Worm (Caenorhabditis elegans) whole organism, L4 larva: ENCODE measurements around the gene hpo-30.

Experiments used
- F10B5.3 ChIP-seq: sonication (generic microtip); optimal IDR thresholded peaks from 2 replicates; lab custom pipeline; 2016; ENCODE audit warnings: mild to moderate bottlenecking, missing genetic modification characterization, missing compliant biosample characterization
- F44E2.7 ChIP-seq: fragments of 200-800 bp; sonication (Bioruptor generic); IDR thresholded peaks from 2 replicates; pipeline ENCODE4 v2.1.2; 2022; ENCODE audit warnings: missing genetic modification characterization, missing compliant biosample characterization
- F49E8.2 ChIP-seq: sonication (generic microtip); optimal IDR thresholded peaks from 2 replicates; lab custom pipeline; 2016; ENCODE audit warnings: missing compliant biosample characterization, mild to moderate bottlenecking, missing genetic modification characterization, borderline replicate concordance
- Y5F2A.4 ChIP-seq: fragments of 200-800 bp; sonication (Bioruptor generic); optimal IDR thresholded peaks from 2 replicates; lab custom pipeline; 2018; ENCODE audit warnings: mild to moderate bottlenecking, missing genetic modification characterization, missing compliant biosample characterization
- attf-4 ChIP-seq: sonication (generic microtip); optimal IDR thresholded peaks from 3 replicates; lab custom pipeline; 2017; ENCODE audit warnings: missing biosample characterization, missing genetic modification characterization
- ceh-20 ChIP-seq: fragments of 200-800 bp; sonication (Bioruptor generic); IDR thresholded peaks from 2 replicates; pipeline ENCODE4 v1.3.6; 2022; ENCODE audit warnings: missing genetic modification reagents, missing genetic modification characterization, missing compliant biosample characterization
- ces-1 ChIP-seq: fragments of 150-350 bp; sonication (generic microtip); optimal IDR thresholded peaks from 4 replicates; lab custom pipeline; 2014; ENCODE audit warnings: missing biosample characterization, missing genetic modification reagents, missing genetic modification characterization
- cey-2 ChIP-seq: sonication (generic microtip); optimal IDR thresholded peaks from 3 replicates; lab custom pipeline; 2017; ENCODE audit warnings: missing genetic modification characterization, mild to moderate bottlenecking, missing compliant biosample characterization, antibody characterized with exemption, borderline replicate concordance; ENCODE audit not compliant: insufficient read depth
- dmd-6 ChIP-seq: fragments of 200-800 bp; sonication (Bioruptor generic); IDR thresholded peaks from 2 replicates; pipeline ENCODE4 v1.3.6; 2022; ENCODE audit warnings: missing genetic modification reagents, missing genetic modification characterization, missing compliant biosample characterization
- dpl-1 ChIP-seq: fragments of 150-350 bp; optimal IDR thresholded peaks from 2 replicates; lab custom pipeline; 2014; ENCODE audit warnings: missing biosample characterization, missing genetic modification reagents, missing genetic modification characterization
- egl-43 ChIP-seq: fragments of 200-800 bp; sonication (Bioruptor generic); IDR thresholded peaks from 2 replicates; pipeline ENCODE4 v1.3.6; 2022; ENCODE audit warnings: missing genetic modification reagents, missing genetic modification characterization, missing compliant biosample characterization
- fkh-10 ChIP-seq: fragments of 150-350 bp; optimal IDR thresholded peaks from 2 replicates; lab custom pipeline; 2014; ENCODE audit warnings: missing biosample characterization, missing genetic modification reagents, missing genetic modification characterization
- gei-8 ChIP-seq: fragments of 200-800 bp; sonication (Bioruptor generic); optimal IDR thresholded peaks from 2 replicates; lab custom pipeline; 2018; ENCODE audit warnings: mild to moderate bottlenecking, missing genetic modification characterization, missing compliant biosample characterization
- hlh-30 ChIP-seq: sonication (generic microtip); optimal IDR thresholded peaks from 2 replicates; lab custom pipeline; 2017; ENCODE audit warnings: antibody characterized with exemption, mild to moderate bottlenecking, missing genetic modification characterization, missing compliant biosample characterization; ENCODE audit not compliant: insufficient read depth
- hmg-1.1 ChIP-seq: fragments of 200-800 bp; sonication (Bioruptor generic); IDR thresholded peaks from 2 replicates; pipeline ENCODE4 v1.3.6; 2022; ENCODE audit warnings: missing genetic modification reagents, missing genetic modification characterization, missing compliant biosample characterization
- lin-1 ChIP-seq: fragments of 200-800 bp; sonication (Bioruptor generic); IDR thresholded peaks from 2 replicates; pipeline ENCODE4 v1.3.6; 2022; ENCODE audit warnings: missing genetic modification reagents, missing genetic modification characterization, missing compliant biosample characterization
- lir-3 ChIP-seq: sonication (generic microtip); optimal IDR thresholded peaks from 2 replicates; lab custom pipeline; 2016; ENCODE audit warnings: mild to moderate bottlenecking, missing genetic modification characterization, missing compliant biosample characterization
- lsy-2 ChIP-seq, 2 experiments: fragments of 150-350 bp in 1 of 2; sonication (generic microtip) in 1 of 2; optimal IDR thresholded peaks; 2 replicates each; lab custom pipeline; 2014 to 2017; ENCODE audit warnings: missing biosample characterization in 2 of 2, missing genetic modification characterization in 2 of 2
- madf-5 ChIP-seq, 2 experiments: fragments of 200-800 bp; sonication (Bioruptor generic); IDR thresholded peaks; 2 replicates each; pipeline ENCODE4 v1.3.6; 2022; ENCODE audit warnings: missing compliant biosample characterization in 2 of 2, missing genetic modification characterization in 2 of 2
- mdl-1 ChIP-seq, 2 experiments: fragments of 150-350 bp in 1 of 2; sonication (generic microtip) in 1 of 2; optimal IDR thresholded peaks; 2 replicates each; lab custom pipeline; 2014 to 2017; ENCODE audit warnings: missing biosample characterization in 2 of 2, missing genetic modification characterization in 2 of 2
- mdt-29 ChIP-seq: fragments of 200-800 bp; sonication (Bioruptor generic); IDR thresholded peaks from 2 replicates; pipeline ENCODE4 v1.3.6; 2022; ENCODE audit warnings: missing genetic modification reagents, missing genetic modification characterization, missing compliant biosample characterization
- mep-1 ChIP-seq: fragments of 150-350 bp; sonication (generic microtip); optimal IDR thresholded peaks from 3 replicates; lab custom pipeline; 2014; ENCODE audit warnings: missing biosample characterization, missing genetic modification characterization
- nhr-10 ChIP-seq: fragments of 150-350 bp; optimal IDR thresholded peaks from 2 replicates; lab custom pipeline; 2014; ENCODE audit warnings: missing biosample characterization, missing genetic modification characterization
- nhr-111 ChIP-seq: fragments of 200-800 bp; sonication (Bioruptor generic); optimal IDR thresholded peaks from 2 replicates; lab custom pipeline; 2018; ENCODE audit warnings: mild to moderate bottlenecking, missing genetic modification characterization, missing compliant biosample characterization
- nhr-41 ChIP-seq: fragments of 200-800 bp; sonication (Bioruptor generic); IDR thresholded peaks from 2 replicates; pipeline ENCODE4 v1.3.6; 2022; ENCODE audit warnings: missing genetic modification reagents, missing genetic modification characterization, missing compliant biosample characterization
- nhr-76 ChIP-seq: fragments of 150-350 bp; optimal IDR thresholded peaks from 2 replicates; lab custom pipeline; 2014; ENCODE audit warnings: missing biosample characterization, missing genetic modification characterization
- pqm-1 ChIP-seq: sonication (generic microtip); optimal IDR thresholded peaks from 2 replicates; lab custom pipeline; 2017; ENCODE audit warnings: missing biosample characterization, missing genetic modification characterization
- unc-130 ChIP-seq: sonication (generic microtip); optimal IDR thresholded peaks from 2 replicates; lab custom pipeline; 2016; ENCODE audit warnings: missing genetic modification reagents, missing genetic modification characterization, missing compliant biosample characterization
- unc-62 ChIP-seq, 3 experiments: fragments of 150-350 bp in 1 of 3; sonication (generic microtip); optimal IDR thresholded peaks in 2 of 3; peaks in 1 of 3; 1 replicate in 1 of 3; 2 replicates in 2 of 3; lab custom pipeline; 2014 to 2017; ENCODE audit warnings: missing biosample characterization in 3 of 3, missing genetic modification characterization in 3 of 3, missing genetic modification reagents in 3 of 3, missing genotype in 1 of 3
- vab-7 ChIP-seq: fragments of 200-800 bp; sonication (Bioruptor generic); IDR thresholded peaks from 2 replicates; pipeline ENCODE4 v1.3.6; 2022; ENCODE audit warnings: missing genetic modification reagents, missing genetic modification characterization, missing compliant biosample characterization

hpo-30 gene

ce11 chrV:12288577-12288976, 21.6 kb downstream of the hpo-30 start, which contains the start of gene rskd-1 (continued):
- TF ChIP-seq ceh-20 (GFP tag; lab: Robert Waterston, UW) = no peak
- no peak for TF ChIP-seq egl-43 (GFP tag; lab: Robert Waterston, UW)
- TF ChIP-seq nhr-10 (tag; lab: Kevin White, UChicago) = no peak
- no peak for TF ChIP-seq vab-7 (GFP tag; lab: Robert Waterston, UW)
- no peak for TF ChIP-seq madf-5 (GFP tag; IDR thresholded peaks at IDR 0.05; lab: Robert Waterston, UW)
- TF ChIP-seq nhr-111 (GFP tag; lab: Kevin White, UChicago) = no peak
- no peak for TF ChIP-seq nhr-76 (tag; lab: Kevin White, UChicago)
- no peak for TF ChIP-seq attf-4 (tag; lab: Kevin White, UChicago)
- TF ChIP-seq hmg-1.1 (GFP tag; lab: Robert Waterston, UW) = no peak
- peak in 1 of 2 experiments; percentile 40 for TF ChIP-seq lsy-2 (tag; optimal IDR thresholded peaks at IDR 0.05; lab: Kevin White, UChicago)
- no peak for TF ChIP-seq F49E8.2
- TF ChIP-seq F10B5.3 (tag; lab: Kevin White, UChicago) = no peak
- TF ChIP-seq Y5F2A.4 (GFP tag; lab: Kevin White, UChicago) = no peak
- TF ChIP-seq lir-3 (tag; lab: Kevin White, UChicago) = no peak
- TF ChIP-seq lin-1 (GFP tag; lab: Robert Waterston, UW) = no peak
- TF ChIP-seq ces-1 (GFP tag; lab: Kevin White, UChicago) = no peak
- TF ChIP-seq cey-2 (tag; lab: Kevin White, UChicago) = no peak

ce11 chrV:12287667-12288066, 22.5 kb downstream of the hpo-30 start:
- TF ChIP-seq mep-1 (tag; lab: Kevin White, UChicago) (peak; percentile 0), lsy-2 (tag; optimal IDR thresholded peaks at IDR 0.05; lab: Kevin White, UChicago) (peak in 1 of 2 experiments; percentile 24), mdt-29 (no peak), gei-8 (GFP tag; lab: Kevin White, UChicago) (no peak), fkh-10 (GFP tag; lab: Kevin White, UChicago) (peak; percentile 12), unc-62 (GFP tag; optimal IDR thresholded peaks at IDR 0.05 in 1 of 2; lab: Kevin White, UChicago) (peak in 1 of 2 experiments; percentile 77), unc-62 (tag; optimal IDR thresholded peaks at IDR 0.05; lab: Kevin White, UChicago) (no peak), hlh-30 (peak; percentile 29)

ce11 chrV:12283187-12283586, 27.0 kb downstream of the hpo-30 start, which contains the start of gene F55C5.10:
Gene F55C5.10, plus strand, starts transcription at chrV:12283487.
- no peak for TF ChIP-seq pqm-1
- TF ChIP-seq unc-62 (GFP tag; optimal IDR thresholded peaks at IDR 0.05 in 1 of 2; lab: Kevin White, UChicago) = peak in 1 of 2 experiments; percentile 27
- no peak for TF ChIP-seq unc-62 (tag; optimal IDR thresholded peaks at IDR 0.05; lab: Kevin White, UChicago)

ce11 chrV:12281508-12281907, 28.6 kb downstream of the hpo-30 start:
- TF ChIP-seq mdl-1 (tag; optimal IDR thresholded peaks at IDR 0.05; lab: Kevin White, UChicago) = no peak
- TF ChIP-seq nhr-41 (GFP tag; lab: Robert Waterston, UW) = no peak
- TF ChIP-seq egl-43 (GFP tag; lab: Robert Waterston, UW) = no peak
- no peak for TF ChIP-seq madf-5 (GFP tag; IDR thresholded peaks at IDR 0.05; lab: Robert Waterston, UW)
- TF ChIP-seq unc-130 (GFP tag; lab: Kevin White, UChicago) = no peak
- no peak for TF ChIP-seq dpl-1 (GFP tag; lab: Kevin White, UChicago)
- peak in 1 of 2 experiments; percentile 34 for TF ChIP-seq unc-62 (GFP tag; optimal IDR thresholded peaks at IDR 0.05 in 1 of 2; lab: Kevin White, UChicago)
- TF ChIP-seq unc-62 (tag; optimal IDR thresholded peaks at IDR 0.05; lab: Kevin White, UChicago) = no peak

ce11 chrV:12276946-12277345, 33.2 kb downstream of the hpo-30 start, which contains the start of gene bnc-1:
Gene bnc-1, minus strand, starts transcription at chrV:12277046.
- no peak for TF ChIP-seq dmd-6 (GFP tag; lab: Robert Waterston, UW)
- peak; percentile 33; the same call in 1 of the 2 replicates for TF ChIP-seq F44E2.7 (GFP tag; lab: Robert Waterston, UW)
